Worm (Caenorhabditis elegans) whole organism, L2 larva: ENCODE data around the gene C07A9.5.

Source experiments
- C34F6.9 ChIP-seq: fragments of 150-350 bp; optimal IDR thresholded peaks from 2 replicates; lab custom pipeline; 2014; ENCODE audit warnings: missing biosample characterization, missing genetic modification characterization
- F13H6.1 ChIP-seq: sonication (generic microtip); optimal IDR thresholded peaks from 2 replicates; lab custom pipeline; 2016; ENCODE audit warnings: missing genetic modification characterization, missing compliant biosample characterization
- R02D3.7 ChIP-seq: fragments of 150-350 bp; optimal IDR thresholded peaks from 2 replicates; lab custom pipeline; 2014; ENCODE audit warnings: missing biosample characterization, missing genetic modification characterization
- Y55F3AM.14 ChIP-seq: fragments of 200-800 bp; sonication (Bioruptor generic); optimal IDR thresholded peaks from 2 replicates; lab custom pipeline; 2018; ENCODE audit warnings: mild to moderate bottlenecking, missing genetic modification characterization, missing compliant biosample characterization
- ZK546.5 ChIP-seq: sonication (generic microtip); optimal IDR thresholded peaks from 2 replicates; lab custom pipeline; 2017; ENCODE audit warnings: missing biosample characterization, missing genetic modification characterization
- alr-1 ChIP-seq: fragments of 150-350 bp; optimal IDR thresholded peaks from 2 replicates; lab custom pipeline; 2014; ENCODE audit warnings: missing biosample characterization, missing genetic modification characterization
- aly-2 ChIP-seq: fragments of 150-350 bp; optimal IDR thresholded peaks from 2 replicates; lab custom pipeline; 2014; ENCODE audit warnings: missing biosample characterization, missing genetic modification characterization
- ama-1 ChIP-seq: fragments of 150-350 bp; optimal IDR thresholded peaks from 2 replicates; lab custom pipeline; 2018; ENCODE audit warnings: inconsistent platforms
- blmp-1 ChIP-seq: sonication (generic microtip); optimal IDR thresholded peaks from 2 replicates; lab custom pipeline; 2017; ENCODE audit warnings: missing genetic modification characterization, mild to moderate bottlenecking, missing compliant biosample characterization, antibody characterized with exemption, moderate library complexity; ENCODE audit not compliant: insufficient read depth
- ceh-16 ChIP-seq: fragments of 150-350 bp; optimal IDR thresholded peaks from 2 replicates; lab custom pipeline; 2014; ENCODE audit warnings: missing biosample characterization, missing genetic modification characterization
- ceh-82 ChIP-seq: fragments of 150-350 bp; optimal IDR thresholded peaks from 2 replicates; lab custom pipeline; 2014; ENCODE audit warnings: missing biosample characterization, missing genetic modification characterization
- crh-2 ChIP-seq: sonication (generic microtip); optimal IDR thresholded peaks from 2 replicates; lab custom pipeline; 2017; ENCODE audit warnings: missing biosample characterization, missing genetic modification characterization
- egl-27 ChIP-seq: sonication (generic microtip); optimal IDR thresholded peaks from 3 replicates; lab custom pipeline; 2017; ENCODE audit warnings: missing biosample characterization, missing genetic modification reagents, missing genetic modification characterization
- elt-1 ChIP-seq: fragments of 150-350 bp; optimal IDR thresholded peaks from 2 replicates; lab custom pipeline; 2014; ENCODE audit warnings: missing biosample characterization, missing genetic modification characterization
- elt-3 ChIP-seq: sonication (generic microtip); optimal IDR thresholded peaks from 2 replicates; lab custom pipeline; 2017; ENCODE audit warnings: missing biosample characterization, missing genetic modification characterization
- fos-1 ChIP-seq: fragments of 150-350 bp; optimal IDR thresholded peaks from 2 replicates; lab custom pipeline; 2014; ENCODE audit warnings: missing biosample characterization, missing genetic modification characterization
- gmeb-1 ChIP-seq: fragments of 150-350 bp; optimal IDR thresholded peaks from 2 replicates; lab custom pipeline; 2014; ENCODE audit warnings: missing biosample characterization, missing genetic modification characterization
- lin-13 ChIP-seq: fragments of 150-350 bp; optimal IDR thresholded peaks from 2 replicates; lab custom pipeline; 2014; ENCODE audit warnings: missing biosample characterization, missing genetic modification reagents, missing genetic modification characterization
- lin-39 ChIP-seq: fragments of 150-350 bp; optimal IDR thresholded peaks from 2 replicates; lab custom pipeline; 2014; ENCODE audit warnings: missing biosample characterization, missing genetic modification reagents, missing genetic modification characterization
- lsy-2 ChIP-seq, 2 experiments: fragments of 150-350 bp in 1 of 2; sonication (generic microtip) in 1 of 2; optimal IDR thresholded peaks; 2 replicates each; lab custom pipeline; 2014 to 2017; ENCODE audit warnings: missing biosample characterization in 2 of 2, missing genetic modification characterization in 2 of 2
- mab-5 ChIP-seq: fragments of 150-350 bp; optimal IDR thresholded peaks from 2 replicates; lab custom pipeline; 2014; ENCODE audit warnings: missing biosample characterization, missing genetic modification characterization
- mbf-1 ChIP-seq: sonication (generic microtip); optimal IDR thresholded peaks from 2 replicates; lab custom pipeline; 2017; ENCODE audit warnings: missing biosample characterization, missing genetic modification characterization
- mdl-1 ChIP-seq, 2 experiments: fragments of 150-350 bp in 1 of 2; sonication (generic microtip) in 1 of 2; optimal IDR thresholded peaks; 2 replicates each; lab custom pipeline; 2017; ENCODE audit warnings: missing biosample characterization in 2 of 2, missing genetic modification characterization in 2 of 2
- nhr-10 ChIP-seq: sonication (generic microtip); optimal IDR thresholded peaks from 2 replicates; lab custom pipeline; 2017; ENCODE audit warnings: missing biosample characterization, missing genetic modification characterization
- nhr-12 ChIP-seq: fragments of 150-350 bp; optimal IDR thresholded peaks from 2 replicates; lab custom pipeline; 2014; ENCODE audit warnings: missing biosample characterization, missing genetic modification characterization
- nhr-129 ChIP-seq: fragments of 150-350 bp; optimal IDR thresholded peaks from 2 replicates; lab custom pipeline; 2014; ENCODE audit warnings: missing biosample characterization, missing genetic modification characterization
- nhr-21 ChIP-seq: fragments of 150-350 bp; optimal IDR thresholded peaks from 2 replicates; lab custom pipeline; 2014; ENCODE audit warnings: missing biosample characterization, missing genetic modification characterization
- nhr-23 ChIP-seq: fragments of 150-350 bp; optimal IDR thresholded peaks from 2 replicates; lab custom pipeline; 2014; ENCODE audit warnings: missing biosample characterization, missing genetic modification reagents, missing genetic modification characterization
- nhr-237 ChIP-seq: fragments of 150-350 bp; optimal IDR thresholded peaks from 2 replicates; lab custom pipeline; 2014; ENCODE audit warnings: missing biosample characterization, missing genetic modification characterization
- nhr-25 ChIP-seq: fragments of 150-350 bp; sonication (generic microtip); optimal IDR thresholded peaks from 3 replicates; lab custom pipeline; 2014; ENCODE audit warnings: missing biosample characterization, missing genetic modification characterization
- nhr-6 ChIP-seq: fragments of 150-350 bp; optimal IDR thresholded peaks from 2 replicates; lab custom pipeline; 2014; ENCODE audit warnings: missing biosample characterization, missing genetic modification characterization
- nhr-77 ChIP-seq: fragments of 150-350 bp; optimal IDR thresholded peaks from 2 replicates; lab custom pipeline; 2014; ENCODE audit warnings: missing biosample characterization, missing genetic modification characterization
- peb-1 ChIP-seq: fragments of 150-350 bp; optimal IDR thresholded peaks from 2 replicates; lab custom pipeline; 2014; ENCODE audit warnings: missing biosample characterization, missing genetic modification characterization
- sem-4 ChIP-seq: fragments of 150-350 bp; optimal IDR thresholded peaks from 2 replicates; lab custom pipeline; 2014; ENCODE audit warnings: missing biosample characterization, missing genetic modification reagents, missing genetic modification characterization
- skn-1 ChIP-seq: sonication (generic microtip); optimal IDR thresholded peaks from 2 replicates; lab custom pipeline; 2017; ENCODE audit warnings: missing biosample characterization, missing genetic modification characterization
- sma-3 ChIP-seq: sonication (generic microtip); optimal IDR thresholded peaks from 2 replicates; lab custom pipeline; 2016; ENCODE audit warnings: missing genetic modification reagents, missing genetic modification characterization, missing compliant biosample characterization
- sma-9 ChIP-seq, 2 experiments: fragments of 150-350 bp in 1 of 2; sonication (generic microtip) in 1 of 2; optimal IDR thresholded peaks; 2 replicates each; lab custom pipeline; 2014 to 2016; ENCODE audit warnings: missing genetic modification characterization in 2 of 2, mild to moderate bottlenecking in 1 of 2, missing biosample characterization in 1 of 2, missing compliant biosample characterization in 1 of 2, missing genetic modification reagents in 1 of 2, moderate library complexity in 1 of 2
- snpc-4 ChIP-seq: fragments of 150-350 bp; optimal IDR thresholded peaks from 2 replicates; lab custom pipeline; 2014; ENCODE audit warnings: missing biosample characterization, missing genetic modification characterization
- unc-39 ChIP-seq: fragments of 150-350 bp; optimal IDR thresholded peaks from 2 replicates; lab custom pipeline; 2014; ENCODE audit warnings: missing biosample characterization, missing genetic modification characterization
- unc-55 ChIP-seq: fragments of 150-350 bp; sonication (generic microtip); optimal IDR thresholded peaks from 3 replicates; lab custom pipeline; 2014; ENCODE audit warnings: missing biosample characterization, missing genetic modification reagents, missing genetic modification characterization
- zag-1 ChIP-seq: fragments of 150-350 bp; optimal IDR thresholded peaks from 2 replicates; lab custom pipeline; 2014; ENCODE audit warnings: missing biosample characterization, missing genetic modification characterization
- ztf-1 ChIP-seq: fragments of 200-800 bp; sonication (Bioruptor generic); conservative IDR thresholded peaks from 2 replicates; pipeline ENCODE4 v1.3.6; 2022; ENCODE audit warnings: missing genetic modification characterization, missing compliant biosample characterization
- ztf-11 ChIP-seq: sonication (generic microtip); optimal IDR thresholded peaks from 2 replicates; lab custom pipeline; 2017; ENCODE audit warnings: missing biosample characterization, missing genetic modification characterization
- ztf-4 ChIP-seq: fragments of 150-350 bp; optimal IDR thresholded peaks from 2 replicates; lab custom pipeline; 2014; ENCODE audit warnings: missing biosample characterization, missing genetic modification characterization

C07A9.5 gene

DNA sequence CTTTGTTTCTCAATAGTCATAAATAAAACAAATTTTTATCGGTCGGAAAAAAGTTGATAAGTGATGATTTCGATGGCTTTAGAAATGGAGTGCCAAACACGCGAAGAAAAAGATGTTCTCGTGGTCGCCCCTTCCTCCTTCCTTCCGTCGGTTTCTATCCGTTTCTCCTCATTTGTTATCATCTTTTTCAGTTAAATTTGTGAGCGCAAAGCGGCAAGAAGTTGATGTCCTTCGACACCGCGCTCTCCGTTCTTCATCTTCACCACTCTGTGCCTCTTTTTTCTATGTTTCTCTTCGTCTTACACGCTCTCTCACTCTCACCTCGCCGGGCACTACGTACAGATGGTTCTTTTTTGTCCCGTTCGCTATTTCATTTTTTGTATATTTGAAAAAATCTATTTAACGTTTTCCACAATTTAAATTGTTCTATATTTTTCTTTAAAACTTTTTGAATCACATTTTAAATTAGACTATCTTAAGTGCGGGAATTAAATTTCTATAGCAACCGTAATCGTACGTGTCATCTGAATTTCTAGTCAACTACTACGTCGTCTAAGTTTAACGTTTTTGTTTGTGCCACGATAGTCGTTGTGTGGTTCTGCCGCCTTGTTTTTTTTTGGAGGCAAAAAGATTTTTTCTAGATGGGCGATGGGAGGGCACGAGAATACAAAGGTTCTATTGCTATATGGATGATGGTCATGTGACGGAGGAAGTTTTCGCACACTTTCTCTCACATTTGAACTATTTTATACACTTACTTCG, 16.2 kb upstream of the C07A9.5 start:
- TF ChIP-seq gmeb-1 (no peak), sma-9 (GFP tag; optimal IDR thresholded peaks at IDR 0.05; lab: Kevin White, UChicago) (peak; percentile 44), sma-9 (tag; optimal IDR thresholded peaks at IDR 0.05; lab: Kevin White, UChicago) (no peak), Y55F3AM.14 (no peak), C34F6.9 (tag; lab: Kevin White, UChicago) (peak; percentile 44), mbf-1 (tag; lab: Kevin White, UChicago) (no peak), mdl-1 (tag; optimal IDR thresholded peaks at IDR 0.05; lab: Kevin White, UChicago) (peak; percentile 43 to 61), elt-1 (tag; lab: Kevin White, UChicago) (no peak), lin-39 (tag; lab: Kevin White, UChicago) (no peak), nhr-23 (tag; lab: Kevin White, UChicago) (no peak), elt-3 (tag; lab: Kevin White, UChicago) (no peak), nhr-10 (tag; lab: Kevin White, UChicago) (no peak), lin-13 (GFP tag; lab: Kevin White, UChicago) (no peak), nhr-129 (tag; lab: Kevin White, UChicago) (peak; percentile 7), lsy-2 (tag; optimal IDR thresholded peaks at IDR 0.05; lab: Kevin White, UChicago) (peak in 1 of 2 experiments; percentile 50), alr-1 (tag; lab: Kevin White, UChicago) (no peak), sma-3 (peak; percentile 2), ztf-11 (tag; lab: Kevin White, UChicago) (no peak), ztf-4 (peak; percentile 20), skn-1 (tag; lab: Kevin White, UChicago) (no peak), nhr-21 (tag; lab: Kevin White, UChicago) (peak; percentile 71), egl-27 (peak; percentile 30), fos-1 (peak; percentile 50), F13H6.1 (tag; lab: Kevin White, UChicago) (peak; percentile 36), sem-4 (tag; lab: Kevin White, UChicago) (peak; percentile 70), nhr-77 (tag; lab: Kevin White, UChicago) (no peak), ama-1 (no peak)

- TF ChIP-seq nhr-12 (tag; lab: Kevin White, UChicago), result no peak
- TF ChIP-seq sma-3, result no peak
- no peak for TF ChIP-seq nhr-77 (tag; lab: Kevin White, UChicago)
- no peak for TF ChIP-seq ceh-16 (tag; lab: Kevin White, UChicago)
- peak; percentile 21 for TF ChIP-seq nhr-129 (tag; lab: Kevin White, UChicago)
- TF ChIP-seq sma-9 (GFP tag; optimal IDR thresholded peaks at IDR 0.05; lab: Kevin White, UChicago), result no peak
- no peak for TF ChIP-seq sma-9 (tag; optimal IDR thresholded peaks at IDR 0.05; lab: Kevin White, UChicago)
Observed at ce11 chrIII:9697886-9698285, 15.3 kb upstream of the C07A9.5 start.

ce11 chrIII:9697323-9697722, 14.7 kb upstream of the C07A9.5 start:
- TF ChIP-seq skn-1 (tag; lab: Kevin White, UChicago) (no peak), aly-2 (tag; lab: Kevin White, UChicago) (no peak), lsy-2 (tag; optimal IDR thresholded peaks at IDR 0.05; lab: Kevin White, UChicago) (peak; percentile 34 to 59), snpc-4 (no peak), nhr-129 (tag; lab: Kevin White, UChicago) (peak; percentile 84), fos-1 (peak; percentile 89), unc-39 (tag; lab: Kevin White, UChicago) (no peak), ZK546.5 (tag; lab: Kevin White, UChicago) (no peak), sma-9 (GFP tag; optimal IDR thresholded peaks at IDR 0.05; lab: Kevin White, UChicago) (peak; percentile 55), sma-9 (tag; optimal IDR thresholded peaks at IDR 0.05; lab: Kevin White, UChicago) (no peak), ztf-11 (tag; lab: Kevin White, UChicago) (no peak), nhr-6 (no peak), ztf-1 (no peak), peb-1 (tag; lab: Kevin White, UChicago) (no peak), F13H6.1 (tag; lab: Kevin White, UChicago) (peak; percentile 76), R02D3.7 (tag; lab: Kevin White, UChicago) (no peak), elt-3 (tag; lab: Kevin White, UChicago) (no peak), nhr-237 (tag; lab: Kevin White, UChicago) (no peak), crh-2 (tag; lab: Kevin White, UChicago) (peak; percentile 70), nhr-25 (tag; lab: Kevin White, UChicago) (peak; percentile 21), unc-55 (GFP tag; lab: Kevin White, UChicago) (peak; percentile 48), lin-13 (GFP tag; lab: Kevin White, UChicago) (peak; percentile 12), nhr-12 (tag; lab: Kevin White, UChicago) (no peak), nhr-77 (tag; lab: Kevin White, UChicago) (no peak), sma-3 (no peak), lin-39 (tag; lab: Kevin White, UChicago) (no peak), C34F6.9 (tag; lab: Kevin White, UChicago) (peak; percentile 67), egl-27 (no peak), zag-1 (peak; percentile 16), mbf-1 (tag; lab: Kevin White, UChicago) (no peak), mdl-1 (tag; optimal IDR thresholded peaks at IDR 0.05; lab: Kevin White, UChicago) (peak in 1 of 2 experiments; percentile 64), nhr-23 (tag; lab: Kevin White, UChicago) (no peak), mab-5 (tag; lab: Kevin White, UChicago) (no peak), sem-4 (tag; lab: Kevin White, UChicago) (no peak), ceh-82 (no peak), ama-1 (no peak), Y55F3AM.14 (no peak), blmp-1 (tag; lab: Kevin White, UChicago) (no peak), gmeb-1 (no peak), alr-1 (tag; lab: Kevin White, UChicago) (no peak), ztf-4 (no peak)
